Worm (Caenorhabditis elegans) whole organism, L4/young adult: Measurements from ENCODE around the gene vps-45.

ENCODE experiments used
- dao-5 ChIP-seq: sonication (generic microtip); optimal IDR thresholded peaks from 2 replicates; lab custom pipeline; 2016; ENCODE audit warnings: missing genotype, missing genetic modification characterization, moderate library complexity, missing compliant biosample characterization
- him-1 ChIP-seq: sonication (generic microtip); optimal IDR thresholded peaks from 2 replicates; lab custom pipeline; 2016; ENCODE audit warnings: missing genotype, missing genetic modification reagents, missing genetic modification characterization, missing compliant biosample characterization

DNA sequence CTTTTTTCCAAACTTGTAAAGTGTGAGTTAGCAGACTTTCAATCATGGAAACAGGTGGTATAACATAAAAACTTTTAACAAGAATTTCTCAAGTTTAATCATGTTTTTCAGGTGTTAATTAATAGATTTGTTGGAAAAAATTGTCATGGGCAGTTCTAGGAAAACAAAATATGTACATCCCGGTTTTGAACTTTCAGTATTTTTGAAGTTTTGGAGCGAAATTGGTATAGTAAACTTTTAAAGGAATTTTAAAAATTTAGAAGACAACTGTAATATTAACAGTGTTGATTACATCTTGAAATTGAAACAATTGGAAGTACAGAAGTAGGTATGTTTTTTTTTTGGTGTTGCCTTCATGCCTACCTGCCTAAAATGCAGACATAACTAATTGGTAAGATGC, 20.0 kb upstream of the vps-45 start:
- no peak for TF ChIP-seq him-1
- TF ChIP-seq dao-5 (tag; lab: Kevin White, UChicago): no peak
